Worm (Caenorhabditis elegans) whole organism, young adult: Measurements from ENCODE around the gene spop-1.

Source experiments
- B0019.2 ChIP-seq: fragments of 200-800 bp; sonication (Bioruptor generic); conservative IDR thresholded peaks from 2 replicates; pipeline ENCODE4 v1.3.6; 2022; ENCODE audit warnings: missing genetic modification reagents, missing genetic modification characterization, missing compliant biosample characterization
- C06A6.2 ChIP-seq: fragments of 200-800 bp; sonication (Bioruptor generic); conservative IDR thresholded peaks from 2 replicates; pipeline ENCODE4 v1.3.6; 2022; ENCODE audit warnings: missing genetic modification characterization, missing compliant biosample characterization
- D2030.7 ChIP-seq: fragments of 200-800 bp; sonication (Bioruptor generic); IDR thresholded peaks from 2 replicates; pipeline ENCODE4 v1.3.6; 2022; ENCODE audit warnings: missing genetic modification reagents, missing genetic modification characterization, missing compliant biosample characterization
- F10E7.11 ChIP-seq: sonication (generic microtip); optimal IDR thresholded peaks from 2 replicates; lab custom pipeline; 2017; ENCODE audit warnings: mild to moderate bottlenecking, missing genetic modification characterization, moderate library complexity, missing compliant biosample characterization
- F37B4.10 ChIP-seq: fragments of 200-800 bp; sonication (Bioruptor generic); IDR thresholded peaks from 2 replicates; pipeline ENCODE4 v1.3.6; 2022; ENCODE audit warnings: missing genetic modification characterization, missing compliant biosample characterization
- F39B2.1 ChIP-seq: fragments of 200-800 bp; sonication (Bioruptor generic); IDR thresholded peaks from 2 replicates; pipeline ENCODE4 v1.3.6; 2022; ENCODE audit warnings: missing genetic modification reagents, missing genetic modification characterization, missing compliant biosample characterization
- K11D2.4 ChIP-seq: fragments of 200-800 bp; sonication (Bioruptor generic); IDR thresholded peaks from 2 replicates; pipeline ENCODE4 v1.3.6; 2022; ENCODE audit warnings: missing genetic modification reagents, missing genetic modification characterization, missing compliant biosample characterization
- K12H6.12 ChIP-seq: fragments of 200-800 bp; sonication (Bioruptor generic); optimal IDR thresholded peaks from 2 replicates; lab custom pipeline; 2018; ENCODE audit warnings: mild to moderate bottlenecking, missing genetic modification characterization, missing compliant biosample characterization
- Y53G8AR.9 ChIP-seq: fragments of 200-800 bp; sonication (Bioruptor generic); conservative IDR thresholded peaks from 2 replicates; pipeline ENCODE4 v1.3.6; 2022; ENCODE audit warnings: missing genetic modification reagents, missing genetic modification characterization, missing compliant biosample characterization
- ZK185.1 ChIP-seq: sonication (generic microtip); optimal IDR thresholded peaks from 2 replicates; lab custom pipeline; 2016; ENCODE audit warnings: mild to moderate bottlenecking, missing genetic modification characterization, missing compliant biosample characterization; ENCODE audit not compliant: poor library complexity, severe bottlenecking
- aptf-2 ChIP-seq: fragments of 200-800 bp; sonication (Bioruptor generic); conservative IDR thresholded peaks from 2 replicates; pipeline ENCODE4 v1.3.6; 2022; ENCODE audit warnings: missing genetic modification reagents, missing genetic modification characterization, missing compliant biosample characterization
- attf-5 ChIP-seq: fragments of 200-800 bp; sonication (Bioruptor generic); optimal IDR thresholded peaks from 2 replicates; lab custom pipeline; 2018; ENCODE audit warnings: mild to moderate bottlenecking, missing genetic modification characterization, missing compliant biosample characterization
- bed-2 ChIP-seq: fragments of 200-800 bp; sonication (Bioruptor generic); IDR thresholded peaks from 2 replicates; pipeline ENCODE4 v1.3.6; 2022; ENCODE audit warnings: missing genetic modification reagents, missing genetic modification characterization, missing compliant biosample characterization
- ceh-27 ChIP-seq: fragments of 200-800 bp; sonication (Bioruptor generic); optimal IDR thresholded peaks from 2 replicates; lab custom pipeline; 2018; ENCODE audit warnings: mild to moderate bottlenecking, missing genetic modification characterization, moderate library complexity, missing compliant biosample characterization
- ceh-91 ChIP-seq: fragments of 200-800 bp; sonication (Bioruptor generic); IDR thresholded peaks from 2 replicates; pipeline ENCODE4 v1.3.6; 2022; ENCODE audit warnings: missing genetic modification reagents, missing genetic modification characterization, missing compliant biosample characterization
- chd-7 ChIP-seq: sonication (generic microtip); optimal IDR thresholded peaks from 2 replicates; lab custom pipeline; 2016; ENCODE audit warnings: mild to moderate bottlenecking, missing genetic modification characterization, moderate library complexity, missing compliant biosample characterization
- die-1 ChIP-seq: sonication (generic microtip); optimal IDR thresholded peaks from 2 replicates; lab custom pipeline; 2016; ENCODE audit warnings: missing genotype, mild to moderate bottlenecking, missing genetic modification characterization, missing compliant biosample characterization
- dpl-1 ChIP-seq: fragments of 150-350 bp; optimal IDR thresholded peaks from 2 replicates; lab custom pipeline; 2014; ENCODE audit warnings: missing biosample characterization, missing genetic modification reagents, missing genetic modification characterization
- efl-1 ChIP-seq: fragments of 150-350 bp; optimal IDR thresholded peaks from 2 replicates; lab custom pipeline; 2014; ENCODE audit warnings: missing biosample characterization, missing genetic modification reagents, missing genetic modification characterization
- ekl-4 ChIP-seq: fragments of 200-800 bp; sonication (Bioruptor generic); IDR thresholded peaks from 2 replicates; pipeline ENCODE4 v1.3.6; 2022; ENCODE audit warnings: missing genetic modification reagents, missing genetic modification characterization, missing compliant biosample characterization
- hmg-20 ChIP-seq: fragments of 200-800 bp; sonication (Bioruptor generic); IDR thresholded peaks from 2 replicates; pipeline ENCODE4 v1.3.6; 2022; ENCODE audit warnings: missing genetic modification reagents, missing genetic modification characterization, missing compliant biosample characterization
- lag-1 ChIP-seq: fragments of 200-800 bp; sonication (Bioruptor generic); IDR thresholded peaks from 2 replicates; pipeline ENCODE4 v1.3.6; 2022; ENCODE audit warnings: missing genetic modification reagents, missing genetic modification characterization, missing compliant biosample characterization
- let-607 ChIP-seq, 2 experiments: fragments of 200-800 bp in 1 of 2; sonication (Bioruptor generic) in 1 of 2; sonication (generic microtip) in 1 of 2; optimal IDR thresholded peaks; 2 replicates each; lab custom pipeline; 2016 to 2018; ENCODE audit warnings: mild to moderate bottlenecking in 2 of 2, missing compliant biosample characterization in 2 of 2, missing genetic modification characterization in 2 of 2, moderate library complexity in 2 of 2, missing genotype in 1 of 2
- lir-1 ChIP-seq: fragments of 200-800 bp; sonication (Bioruptor generic); conservative IDR thresholded peaks from 2 replicates; pipeline ENCODE4 v1.3.6; 2022; ENCODE audit warnings: missing genetic modification reagents, missing genetic modification characterization, missing compliant biosample characterization
- lsl-1 ChIP-seq: fragments of 200-800 bp; sonication (Bioruptor generic); optimal IDR thresholded peaks from 2 replicates; lab custom pipeline; 2018; ENCODE audit warnings: mild to moderate bottlenecking, missing genetic modification characterization, moderate library complexity, missing compliant biosample characterization
- madf-6 ChIP-seq: fragments of 200-800 bp; sonication (Bioruptor generic); IDR thresholded peaks from 2 replicates; pipeline ENCODE4 v1.3.6; 2022; ENCODE audit warnings: missing genetic modification reagents, missing genetic modification characterization, missing compliant biosample characterization
- mcd-1 ChIP-seq: fragments of 200-800 bp; sonication (Bioruptor generic); IDR thresholded peaks from 2 replicates; pipeline ENCODE4 v1.3.6; 2022; ENCODE audit warnings: missing genetic modification reagents, missing genetic modification characterization, missing compliant biosample characterization
- nfya-1 ChIP-seq: sonication (generic microtip); optimal IDR thresholded peaks from 2 replicates; lab custom pipeline; 2017; ENCODE audit warnings: antibody characterized with exemption, missing compliant biosample characterization, missing genetic modification characterization, borderline replicate concordance; ENCODE audit not compliant: insufficient read depth
- nhr-120 ChIP-seq: fragments of 200-800 bp; sonication (Bioruptor generic); IDR thresholded peaks from 2 replicates; pipeline ENCODE4 v1.3.6; 2022; ENCODE audit warnings: missing genetic modification characterization, missing compliant biosample characterization
- nhr-179 ChIP-seq: sonication (generic microtip); optimal IDR thresholded peaks from 2 replicates; lab custom pipeline; 2016; ENCODE audit warnings: mild to moderate bottlenecking, missing genetic modification characterization, missing compliant biosample characterization
- nhr-90 ChIP-seq: sonication (generic microtip); optimal IDR thresholded peaks from 2 replicates; lab custom pipeline; 2016; ENCODE audit warnings: missing genotype, mild to moderate bottlenecking, missing genetic modification characterization, missing compliant biosample characterization
- rec-8 ChIP-seq, 2 experiments: sonication (generic microtip); optimal IDR thresholded peaks; 2 replicates each; lab custom pipeline; 2016; ENCODE audit warnings: mild to moderate bottlenecking in 2 of 2, missing genetic modification characterization in 2 of 2, missing genetic modification reagents in 2 of 2, missing genotype in 2 of 2, missing biosample characterization in 1 of 2, missing compliant biosample characterization in 1 of 2, moderate library complexity in 1 of 2
- repo-1 ChIP-seq: sonication (generic microtip); optimal IDR thresholded peaks from 2 replicates; lab custom pipeline; 2017; ENCODE audit warnings: mild to moderate bottlenecking, missing genetic modification characterization, missing compliant biosample characterization
- snpc-3.4 ChIP-seq: sonication (generic microtip); optimal IDR thresholded peaks from 2 replicates; lab custom pipeline; 2017; ENCODE audit warnings: missing genetic modification characterization, mild to moderate bottlenecking, missing compliant biosample characterization, antibody characterized with exemption, moderate library complexity, missing genotype, missing genetic modification reagents
- somi-1 ChIP-seq: fragments of 200-800 bp; sonication (Bioruptor generic); optimal IDR thresholded peaks from 2 replicates; lab custom pipeline; 2018; ENCODE audit warnings: mild to moderate bottlenecking, missing genetic modification characterization, missing compliant biosample characterization
- tlf-1 ChIP-seq: fragments of 200-800 bp; sonication (Bioruptor generic); optimal IDR thresholded peaks from 2 replicates; lab custom pipeline; 2018; ENCODE audit warnings: mild to moderate bottlenecking, missing genetic modification characterization, missing compliant biosample characterization
- unc-130 ChIP-seq: sonication (generic microtip); optimal IDR thresholded peaks from 2 replicates; lab custom pipeline; 2016; ENCODE audit warnings: missing genetic modification reagents, missing genetic modification characterization, missing compliant biosample characterization
- zim-3 ChIP-seq: sonication (generic microtip); optimal IDR thresholded peaks from 2 replicates; lab custom pipeline; 2017; ENCODE audit warnings: mild to moderate bottlenecking, missing genetic modification characterization, moderate library complexity, missing compliant biosample characterization
- ztf-18 ChIP-seq: sonication (generic microtip); optimal IDR thresholded peaks from 2 replicates; lab custom pipeline; 2016; ENCODE audit warnings: missing genotype, mild to moderate bottlenecking, missing genetic modification characterization, missing compliant biosample characterization
- ztf-6 ChIP-seq: fragments of 200-800 bp; sonication (Bioruptor generic); IDR thresholded peaks from 2 replicates; pipeline ENCODE4 v1.3.6; 2022; ENCODE audit warnings: missing genetic modification reagents, missing genetic modification characterization, missing compliant biosample characterization

spop-1 gene

ce11 chrIII:10064140-10064539 lies 33.7 kb downstream of the spop-1 start, which contains the start of gene ekl-6:
TSS of gene ekl-6 (plus strand) at chrIII:10064404.
- TF ChIP-seq ekl-4 (GFP tag; lab: Robert Waterston, UW) (no peak), ZK185.1 (tag; lab: Kevin White, UChicago) (peak; percentile 89), Y53G8AR.9 (GFP tag; lab: Robert Waterston, UW) (no peak), repo-1 (tag; lab: Kevin White, UChicago) (no peak), F39B2.1 (no peak), F37B4.10 (GFP tag; lab: Robert Waterston, UW) (no peak), nhr-179 (tag; lab: Kevin White, UChicago) (no peak), F10E7.11 (no peak), hmg-20 (no peak), madf-6 (GFP tag; lab: Robert Waterston, UW) (peak; percentile 53; the same call in 1 of the 2 replicates), D2030.7 (GFP tag; lab: Robert Waterston, UW) (no peak), K12H6.12 (tag; lab: Kevin White, UChicago) (peak; percentile 11), ztf-18 (tag; lab: Kevin White, UChicago) (peak; percentile 6), C06A6.2 (GFP tag; lab: Robert Waterston, UW) (no peak), ceh-27 (GFP tag; lab: Kevin White, UChicago) (peak; percentile 67), lir-1 (GFP tag; lab: Robert Waterston, UW) (0 out of 2 replicates have a peak, but pooled peaks have one; percentile 39), ztf-6 (0 out of 2 replicates have a peak, but pooled peaks have one; percentile 6), mcd-1 (peak; percentile 55), attf-5 (GFP tag; lab: Kevin White, UChicago) (peak; percentile 44), B0019.2 (GFP tag; lab: Robert Waterston, UW) (0 out of 2 replicates have a peak, but pooled peaks have one; percentile 23), chd-7 (tag; lab: Kevin White, UChicago) (no peak), dpl-1 (GFP tag; lab: Kevin White, UChicago) (no peak), nhr-120 (no peak), zim-3 (tag; lab: Kevin White, UChicago) (no peak), lag-1 (GFP tag; lab: Robert Waterston, UW) (no peak), lsl-1 (GFP tag; lab: Kevin White, UChicago) (peak; percentile 4), rec-8 (tag; optimal IDR thresholded peaks at IDR 0.05; lab: Kevin White, UChicago) (peak in 1 of 2 experiments; percentile 58), ceh-91 (GFP tag; lab: Robert Waterston, UW) (peak; percentile 42; the same call in 1 of the 2 replicates), K11D2.4 (GFP tag; lab: Robert Waterston, UW) (no peak), somi-1 (GFP tag; lab: Kevin White, UChicago) (no peak), snpc-3.4 (tag; lab: Kevin White, UChicago) (no peak), bed-2 (GFP tag; lab: Robert Waterston, UW) (0 out of 2 replicates have a peak, but pooled peaks have one; percentile 29), let-607 (tag; optimal IDR thresholded peaks at IDR 0.05; lab: Kevin White, UChicago) (peak in 1 of 2 experiments; percentile 41), unc-130 (GFP tag; lab: Kevin White, UChicago) (peak; percentile 79), efl-1 (GFP tag; lab: Kevin White, UChicago) (no peak), aptf-2 (GFP tag; lab: Robert Waterston, UW) (0 out of 2 replicates have a peak, but pooled peaks have one; percentile 9), tlf-1 (GFP tag; lab: Kevin White, UChicago) (no peak), die-1 (no peak)

ce11 chrIII:10060573-10060972 lies 37.3 kb downstream of the spop-1 start, which contains the start of gene T16G12.13:
TSS of gene T16G12.13 (plus strand) at chrIII:10060865.
- TF ChIP-seq nfya-1 (tag; lab: Kevin White, UChicago) (no peak), aptf-2 (GFP tag; lab: Robert Waterston, UW) (peak; percentile 91), efl-1 (GFP tag; lab: Kevin White, UChicago) (peak; percentile 31), lag-1 (GFP tag; lab: Robert Waterston, UW) (no peak), nhr-90 (tag; lab: Kevin White, UChicago) (no peak), madf-6 (GFP tag; lab: Robert Waterston, UW) (peak; percentile 37; the same call in 1 of the 2 replicates)
